Worm (Caenorhabditis elegans) whole organism, young adult: ENCODE data around the gene VM106R.1.

ENCODE experiments used
- Y67H2A.10 ChIP-seq: fragments of 200-800 bp; sonication (Bioruptor generic); conservative IDR thresholded peaks from 2 replicates; pipeline ENCODE4 v1.3.6; 2022; ENCODE audit warnings: missing genetic modification reagents, missing genetic modification characterization, missing compliant biosample characterization
- ama-1 ChIP-seq, 3 experiments: fragments of 150-350 bp in 1 of 3; sonication (generic microtip) in 2 of 3; optimal IDR thresholded peaks; 2 replicates each; lab custom pipeline; 2014 to 2018; ENCODE audit warnings: missing biosample characterization in 2 of 3, missing genetic modification characterization in 2 of 3, missing genetic modification reagents in 2 of 3
- mcd-1 ChIP-seq: fragments of 200-800 bp; sonication (Bioruptor generic); IDR thresholded peaks from 2 replicates; pipeline ENCODE4 v1.3.6; 2022; ENCODE audit warnings: missing genetic modification reagents, missing genetic modification characterization, missing compliant biosample characterization
- nfya-1 ChIP-seq: sonication (generic microtip); optimal IDR thresholded peaks from 2 replicates; lab custom pipeline; 2017; ENCODE audit warnings: antibody characterized with exemption, missing compliant biosample characterization, missing genetic modification characterization, borderline replicate concordance; ENCODE audit not compliant: insufficient read depth
- sdz-38 ChIP-seq: sonication (generic microtip); optimal IDR thresholded peaks from 2 replicates; lab custom pipeline; 2016; ENCODE audit warnings: missing genotype, missing genetic modification characterization, missing compliant biosample characterization
- snpc-1.1 ChIP-seq: sonication (generic microtip); optimal IDR thresholded peaks from 2 replicates; lab custom pipeline; 2017; ENCODE audit warnings: missing genetic modification characterization, mild to moderate bottlenecking, missing compliant biosample characterization, antibody characterized with exemption, moderate library complexity, missing genotype, missing genetic modification reagents; ENCODE audit not compliant: insufficient read depth

ce11 chrII:10859359-10859758 lies 30.4 kb upstream of the VM106R.1 start:
- TF ChIP-seq Y67H2A.10 (GFP tag; lab: Robert Waterston, UW), result no peak
- TF ChIP-seq mcd-1 (GFP tag; lab: Robert Waterston, UW), result no peak
- no peak for TF ChIP-seq snpc-1.1 (tag; lab: Kevin White, UChicago)
- no peak for TF ChIP-seq ama-1 (optimal IDR thresholded peaks at IDR 0.05; lab: Kevin White, UChicago)
- no peak for TF ChIP-seq ama-1 (GFP tag; optimal IDR thresholded peaks at IDR 0.05; lab: Kevin White, UChicago)
- TF ChIP-seq sdz-38 (tag; lab: Kevin White, UChicago), result no peak
- TF ChIP-seq nfya-1 (tag; lab: Kevin White, UChicago), result no peak
